Worm (Caenorhabditis elegans) whole organism, late embryonic: ENCODE data around the gene grl-11.
A peak's percentile ranks its signal among the peaks of the same experiment; 100 is the strongest.

Experiments
- F13H6.1 ChIP-seq: sonication (generic microtip); optimal IDR thresholded peaks from 2 replicates; lab custom pipeline; 2016; ENCODE audit warnings: missing genetic modification characterization, missing compliant biosample characterization
- K09A11.1 ChIP-seq: sonication (generic microtip); optimal IDR thresholded peaks from 2 replicates; lab custom pipeline; 2017; ENCODE audit warnings: antibody characterized with exemption, mild to moderate bottlenecking, missing genetic modification characterization, missing compliant biosample characterization; ENCODE audit not compliant: insufficient read depth
- Y22D7AL.16 ChIP-seq: sonication (generic microtip); optimal IDR thresholded peaks from 2 replicates; lab custom pipeline; 2016; ENCODE audit warnings: missing genetic modification characterization, missing compliant biosample characterization
- ceh-14 ChIP-seq: sonication (generic microtip); optimal IDR thresholded peaks from 2 replicates; lab custom pipeline; 2016; ENCODE audit warnings: missing genotype, missing genetic modification characterization, missing compliant biosample characterization
- ceh-18 ChIP-seq: sonication (generic microtip); optimal IDR thresholded peaks from 2 replicates; lab custom pipeline; 2016; ENCODE audit warnings: missing genetic modification characterization, missing compliant biosample characterization
- ceh-22 ChIP-seq: sonication (generic microtip); optimal IDR thresholded peaks from 2 replicates; lab custom pipeline; 2017; ENCODE audit warnings: missing biosample characterization, missing genetic modification characterization
- ceh-30 ChIP-seq: fragments of 150-350 bp; optimal IDR thresholded peaks from 2 replicates; lab custom pipeline; 2014; ENCODE audit warnings: missing biosample characterization, missing genetic modification characterization
- ceh-31 ChIP-seq: sonication (generic microtip); optimal IDR thresholded peaks from 2 replicates; lab custom pipeline; 2016; ENCODE audit warnings: missing genetic modification characterization, missing compliant biosample characterization
- ceh-34 ChIP-seq: sonication (generic microtip); optimal IDR thresholded peaks from 2 replicates; lab custom pipeline; 2016; ENCODE audit warnings: mild to moderate bottlenecking, missing genetic modification characterization, missing compliant biosample characterization
- ceh-48 ChIP-seq: sonication (generic microtip); optimal IDR thresholded peaks from 2 replicates; lab custom pipeline; 2016; ENCODE audit warnings: missing genetic modification characterization, inconsistent platforms, missing compliant biosample characterization
- che-1 ChIP-seq: sonication (generic microtip); optimal IDR thresholded peaks from 2 replicates; lab custom pipeline; 2016; ENCODE audit warnings: mild to moderate bottlenecking, missing genetic modification characterization, missing compliant biosample characterization
- dmd-4 ChIP-seq: sonication (generic microtip); optimal IDR thresholded peaks from 2 replicates; lab custom pipeline; 2016; ENCODE audit warnings: borderline replicate concordance, missing genetic modification characterization, missing compliant biosample characterization
- elt-2 ChIP-seq: sonication (generic microtip); optimal IDR thresholded peaks from 2 replicates; lab custom pipeline; 2016; ENCODE audit warnings: missing genetic modification reagents, missing genetic modification characterization, missing compliant biosample characterization
- eyg-1 ChIP-seq: sonication (generic microtip); optimal IDR thresholded peaks from 2 replicates; lab custom pipeline; 2016; ENCODE audit warnings: missing genotype, missing genetic modification characterization, missing compliant biosample characterization
- fax-1 ChIP-seq: sonication (generic microtip); optimal IDR thresholded peaks from 2 replicates; lab custom pipeline; 2016; ENCODE audit warnings: missing genotype, missing genetic modification characterization, missing compliant biosample characterization
- fkh-10 ChIP-seq: fragments of 150-350 bp; optimal IDR thresholded peaks from 2 replicates; lab custom pipeline; 2014; ENCODE audit warnings: missing biosample characterization, missing genetic modification reagents, missing genetic modification characterization
- fkh-6 ChIP-seq: sonication (generic microtip); optimal IDR thresholded peaks from 2 replicates; lab custom pipeline; 2016; ENCODE audit warnings: missing genetic modification characterization, missing compliant biosample characterization
- hlh-15 ChIP-seq: sonication (generic microtip); optimal IDR thresholded peaks from 2 replicates; lab custom pipeline; 2016; ENCODE audit warnings: missing genetic modification characterization, missing compliant biosample characterization
- hlh-30 ChIP-seq: sonication (generic microtip); optimal IDR thresholded peaks from 2 replicates; lab custom pipeline; 2017; ENCODE audit warnings: antibody characterized with exemption, missing genetic modification characterization, missing compliant biosample characterization; ENCODE audit not compliant: insufficient read depth
- madf-2 ChIP-seq: sonication (generic microtip); optimal IDR thresholded peaks from 2 replicates; lab custom pipeline; 2017; ENCODE audit warnings: missing genetic modification characterization, missing compliant biosample characterization
- nfya-1 ChIP-seq: sonication (generic microtip); optimal IDR thresholded peaks from 2 replicates; lab custom pipeline; 2017; ENCODE audit warnings: missing genetic modification characterization, mild to moderate bottlenecking, missing compliant biosample characterization, antibody characterized with exemption, moderate library complexity
- nhr-11 ChIP-seq: fragments of 150-350 bp; optimal IDR thresholded peaks from 2 replicates; lab custom pipeline; 2014; ENCODE audit warnings: missing biosample characterization, missing genetic modification characterization
- nhr-232 ChIP-seq: sonication (generic microtip); optimal IDR thresholded peaks from 2 replicates; lab custom pipeline; 2016; ENCODE audit warnings: missing genetic modification characterization, missing compliant biosample characterization
- npax-4 ChIP-seq: sonication (generic microtip); optimal IDR thresholded peaks from 2 replicates; lab custom pipeline; 2016; ENCODE audit warnings: missing genetic modification characterization, missing compliant biosample characterization
- pag-3 ChIP-seq: sonication (generic microtip); optimal IDR thresholded peaks from 2 replicates; lab custom pipeline; 2016; ENCODE audit warnings: missing compliant biosample characterization, missing genetic modification characterization, borderline replicate concordance
- pat-9 ChIP-seq: fragments of 200-800 bp; sonication (Bioruptor generic); optimal IDR thresholded peaks from 2 replicates; lab custom pipeline; 2018; ENCODE audit warnings: mild to moderate bottlenecking, missing genetic modification characterization, moderate library complexity, missing compliant biosample characterization
- pha-2 ChIP-seq: sonication (generic microtip); optimal IDR thresholded peaks from 2 replicates; lab custom pipeline; 2017; ENCODE audit warnings: mild to moderate bottlenecking, missing genetic modification characterization, missing compliant biosample characterization
- pha-4 ChIP-seq: fragments of 150-350 bp; optimal IDR thresholded peaks from 2 replicates; lab custom pipeline; 2018; ENCODE audit warnings: missing biosample characterization, missing genetic modification reagents, missing genetic modification characterization
- ref-2 ChIP-seq: sonication (generic microtip); optimal IDR thresholded peaks from 2 replicates; lab custom pipeline; 2016; ENCODE audit warnings: missing genetic modification characterization, missing compliant biosample characterization
- rnt-1 ChIP-seq: sonication (generic microtip); optimal IDR thresholded peaks from 2 replicates; lab custom pipeline; 2016; ENCODE audit warnings: missing genetic modification characterization, missing compliant biosample characterization
- sox-2 ChIP-seq: fragments of 200-800 bp; sonication (Bioruptor generic); IDR thresholded peaks from 2 replicates; pipeline ENCODE4 v1.3.6; 2022; ENCODE audit warnings: missing genetic modification reagents, missing genetic modification characterization, missing compliant biosample characterization
- syd-9 ChIP-seq: sonication (generic microtip); optimal IDR thresholded peaks from 2 replicates; lab custom pipeline; 2016; ENCODE audit warnings: mild to moderate bottlenecking, missing genetic modification characterization, moderate library complexity, missing compliant biosample characterization
- tbx-2 ChIP-seq: sonication (generic microtip); optimal IDR thresholded peaks from 2 replicates; lab custom pipeline; 2016; ENCODE audit warnings: missing genetic modification characterization, missing compliant biosample characterization
- tbx-7 ChIP-seq: sonication (generic microtip); optimal IDR thresholded peaks from 2 replicates; lab custom pipeline; 2016; ENCODE audit warnings: missing genotype, missing genetic modification characterization, missing compliant biosample characterization
- ttx-3 ChIP-seq: sonication (generic microtip); optimal IDR thresholded peaks from 2 replicates; lab custom pipeline; 2016; ENCODE audit warnings: missing genetic modification reagents, missing genetic modification characterization, missing compliant biosample characterization
- unc-3 ChIP-seq, 2 experiments: fragments of 200-800 bp in 1 of 2; sonication (Bioruptor generic) in 1 of 2; sonication (generic microtip) in 1 of 2; conservative IDR thresholded peaks in 1 of 2; optimal IDR thresholded peaks in 1 of 2; 2 replicates each; pipeline versions ENCODE4 v1.3.6 to Lab custom; 2016 to 2022; ENCODE audit warnings: missing compliant biosample characterization in 2 of 2, missing genetic modification characterization in 2 of 2, missing genetic modification reagents in 1 of 2
- unc-42 ChIP-seq: sonication (generic microtip); optimal IDR thresholded peaks from 2 replicates; lab custom pipeline; 2016; ENCODE audit warnings: missing genotype, missing genetic modification characterization, missing compliant biosample characterization
- unc-55 ChIP-seq: sonication (generic microtip); optimal IDR thresholded peaks from 2 replicates; lab custom pipeline; 2017; ENCODE audit warnings: missing biosample characterization, missing genetic modification reagents, missing genetic modification characterization
- ztf-16 ChIP-seq: sonication (generic microtip); optimal IDR thresholded peaks from 2 replicates; lab custom pipeline; 2017; ENCODE audit warnings: missing genetic modification characterization, missing compliant biosample characterization

The grl-11 gene

DNA sequence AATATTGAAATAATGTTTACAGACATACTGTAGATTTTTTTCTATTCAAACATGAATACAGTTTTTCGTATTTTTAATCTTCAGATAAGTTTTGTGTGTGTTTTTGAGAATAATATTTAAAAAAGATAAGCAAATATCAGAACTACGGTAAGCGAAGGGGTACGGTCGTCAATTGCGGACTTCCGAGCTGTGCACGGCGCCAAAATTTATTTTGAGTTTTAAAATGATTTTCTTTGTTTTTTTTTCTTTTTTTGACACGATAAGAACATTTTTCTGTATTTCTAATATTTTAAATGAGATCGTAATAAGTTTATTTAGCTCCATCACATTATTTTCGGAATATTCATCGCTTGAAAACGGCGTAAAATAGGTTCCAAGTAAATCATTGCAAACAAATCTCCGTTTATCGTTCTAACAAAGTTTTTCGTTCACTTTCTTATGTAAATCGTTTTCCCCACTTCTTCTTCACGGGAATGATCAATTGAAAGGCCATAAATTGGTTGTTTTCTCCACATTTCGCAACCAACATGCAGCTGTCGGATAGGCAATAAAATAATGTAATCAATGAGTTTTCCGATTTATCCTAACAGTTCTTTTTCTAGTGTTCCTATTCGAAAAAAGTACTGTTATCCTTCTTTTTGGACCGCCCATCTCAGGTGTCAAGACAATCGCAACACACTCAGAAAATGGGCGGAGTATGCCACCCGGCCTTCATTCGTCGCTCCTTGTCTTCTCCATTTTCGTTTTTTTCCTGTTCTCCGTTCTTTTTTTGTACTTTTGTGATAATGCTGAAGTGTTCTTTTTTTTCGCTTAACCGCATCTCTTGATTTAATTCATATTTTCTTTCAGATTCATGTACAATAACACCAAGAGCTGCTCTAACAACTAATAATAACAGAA, 26.5 kb downstream of the grl-11 start, which contains the start of gene glp-1:
glp-1 (plus strand) TSS at position 850 of the 900 bp plus-strand sequence.
- TF ChIP-seq ceh-30 (no peak), K09A11.1 (tag; lab: Kevin White, UChicago) (no peak), madf-2 (tag; lab: Kevin White, UChicago) (no peak), Y22D7AL.16 (tag; lab: Kevin White, UChicago) (no peak), fax-1 (no peak), nhr-11 (tag; lab: Kevin White, UChicago) (no peak), sox-2 (GFP tag; lab: Robert Waterston, UW) (no peak), dmd-4 (tag; lab: Kevin White, UChicago) (no peak), ceh-18 (tag; lab: Kevin White, UChicago) (no peak), eyg-1 (no peak), fkh-10 (GFP tag; lab: Kevin White, UChicago) (no peak), nhr-232 (tag; lab: Kevin White, UChicago) (no peak), tbx-2 (no peak), ceh-14 (tag; lab: Kevin White, UChicago) (no peak), ttx-3 (tag; lab: Kevin White, UChicago) (no peak), fkh-6 (tag; lab: Kevin White, UChicago) (no peak), nfya-1 (tag; lab: Kevin White, UChicago) (no peak)
- TF ChIP-seq, all 69 proteins: peak for 0

DNA sequence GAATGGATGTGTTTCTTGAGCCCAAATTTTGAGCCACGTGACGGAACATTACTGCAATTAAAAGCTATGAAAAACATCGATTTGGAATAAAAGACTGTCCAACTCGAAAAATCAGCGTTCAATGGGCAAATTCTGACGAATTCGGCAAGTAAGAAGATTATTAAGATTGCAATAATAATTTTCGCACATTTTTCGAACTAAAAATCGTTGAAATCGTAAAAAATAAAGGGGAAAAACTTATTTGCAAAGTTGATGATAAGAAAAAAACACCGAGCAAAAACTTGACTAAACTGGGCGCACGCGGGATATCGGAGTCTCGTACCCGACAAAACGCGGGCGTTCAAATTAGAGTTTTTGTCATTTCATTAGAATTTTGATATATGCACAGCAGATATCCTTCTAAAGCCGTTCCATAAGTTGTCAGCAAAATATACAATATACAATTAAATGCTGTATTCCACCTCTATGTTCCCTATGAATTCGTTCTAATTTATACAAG, 28.8 kb downstream of the grl-11 start, which contains the start of the genes mccc-2 and mrpl-44:
mccc-2 (minus strand) TSS at position 51 of the 499 bp plus-strand sequence.
mrpl-44 (minus strand) TSS at position 51 of the 499 bp plus-strand sequence.
- TF ChIP-seq elt-2 (peak; percentile 70), ceh-31 (no peak), tbx-7 (no peak), pha-2 (tag; lab: Kevin White, UChicago) (no peak), nfya-1 (tag; lab: Kevin White, UChicago) (peak; percentile 18)

DNA sequence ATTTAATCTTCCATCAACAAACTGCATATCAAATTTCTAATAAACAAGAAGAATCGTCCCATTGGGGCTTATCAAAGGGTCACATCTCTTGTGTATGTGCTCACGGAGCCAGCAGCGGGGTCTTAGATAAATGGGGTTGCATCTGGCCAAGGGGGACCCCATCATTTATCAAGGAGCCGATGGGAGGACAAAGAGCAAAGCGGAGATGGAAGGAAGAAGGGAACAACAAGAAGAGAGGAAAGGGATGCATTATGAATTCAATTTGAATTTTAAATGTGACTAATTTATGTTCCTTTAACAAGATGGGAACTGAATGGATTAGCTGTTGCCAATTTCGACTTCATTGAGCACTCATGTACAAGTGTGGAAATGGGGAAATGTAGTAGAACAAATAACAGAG, 33.8 kb downstream of the grl-11 start:
- TF ChIP-seq che-1 (tag; lab: Kevin White, UChicago) (no peak), ceh-31 (peak; percentile 14), ceh-22 (tag; lab: Kevin White, UChicago) (no peak), ceh-34 (peak; percentile 11), pha-2 (tag; lab: Kevin White, UChicago) (no peak), elt-2 (peak; percentile 9), unc-55 (GFP tag; lab: Kevin White, UChicago) (peak; percentile 82), fax-1 (no peak), rnt-1 (tag; lab: Kevin White, UChicago) (peak; percentile 1), ztf-16 (tag; lab: Kevin White, UChicago) (no peak), unc-42 (tag; lab: Kevin White, UChicago) (peak; percentile 91), nfya-1 (tag; lab: Kevin White, UChicago) (peak; percentile 16), syd-9 (tag; lab: Kevin White, UChicago) (peak; percentile 1), unc-3 (GFP tag; conservative IDR thresholded peaks at IDR 0.05; lab: Robert Waterston, UW) (no peak), unc-3 (tag; optimal IDR thresholded peaks at IDR 0.05; lab: Kevin White, UChicago) (peak; percentile 28), fkh-10 (GFP tag; lab: Kevin White, UChicago) (no peak)
- TF ChIP-seq, all 69 proteins: peak for 9

DNA sequence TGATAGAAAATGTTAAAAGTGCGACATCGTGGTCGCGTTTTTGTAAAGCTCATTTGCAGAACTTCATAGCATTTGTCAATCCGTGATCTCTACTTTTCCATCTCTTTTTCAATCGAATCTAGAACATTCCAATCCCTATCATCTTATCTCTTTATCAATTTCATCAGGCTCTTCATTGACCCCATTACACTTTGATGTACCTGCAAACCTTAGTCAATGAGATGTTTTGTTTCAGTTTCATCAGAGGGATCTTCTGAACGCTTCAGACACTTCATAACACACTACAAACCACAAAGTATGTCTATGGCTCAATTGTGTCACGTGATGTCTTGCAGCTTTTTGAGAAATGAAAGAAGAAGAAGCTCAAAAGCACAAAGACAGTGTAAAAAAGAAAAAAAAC, 35.0 kb downstream of the grl-11 start:
- TF ChIP-seq ceh-18 (tag; lab: Kevin White, UChicago) (peak; percentile 44), rnt-1 (tag; lab: Kevin White, UChicago) (peak; percentile 75), sox-2 (GFP tag; lab: Robert Waterston, UW) (no peak), npax-4 (no peak), F13H6.1 (tag; lab: Kevin White, UChicago) (no peak), ceh-31 (no peak), hlh-15 (no peak), nfya-1 (tag; lab: Kevin White, UChicago) (no peak), pha-2 (tag; lab: Kevin White, UChicago) (no peak), madf-2 (tag; lab: Kevin White, UChicago) (no peak), unc-55 (GFP tag; lab: Kevin White, UChicago) (peak; percentile 2), ceh-22 (tag; lab: Kevin White, UChicago) (no peak), ztf-16 (tag; lab: Kevin White, UChicago) (no peak), pha-4 (tag; lab: Kevin White, UChicago) (no peak), pag-3 (tag; lab: Kevin White, UChicago) (no peak), ref-2 (tag; lab: Kevin White, UChicago) (no peak), hlh-30 (tag; lab: Kevin White, UChicago) (peak; percentile 34), ceh-30 (no peak), pat-9 (tag; lab: Kevin White, UChicago) (no peak), unc-3 (GFP tag; conservative IDR thresholded peaks at IDR 0.05; lab: Robert Waterston, UW) (no peak), unc-3 (tag; optimal IDR thresholded peaks at IDR 0.05; lab: Kevin White, UChicago) (no peak), ceh-48 (no peak)
